Worm (Caenorhabditis elegans) whole organism, L4/young adult: ENCODE results near the gene luc-7L3.

ENCODE experiments used
- dao-5 ChIP-seq: sonication (generic microtip); optimal IDR thresholded peaks from 2 replicates; lab custom pipeline; 2016; ENCODE audit warnings: missing genotype, missing genetic modification characterization, moderate library complexity, missing compliant biosample characterization
- him-1 ChIP-seq: sonication (generic microtip); optimal IDR thresholded peaks from 2 replicates; lab custom pipeline; 2016; ENCODE audit warnings: missing genotype, missing genetic modification reagents, missing genetic modification characterization, missing compliant biosample characterization

- TF ChIP-seq dao-5 (tag; lab: Kevin White, UChicago): no peak
- no peak for TF ChIP-seq him-1 (tag; lab: Kevin White, UChicago)
Measured at ce11 chrII:135166-135565, 37.3 kb upstream of the luc-7L3 start, which contains the start of gene K10B4.1.
